Worm (Caenorhabditis elegans) whole organism, early embryonic: ENCODE results near the gene irld-19.

Source experiments
- B0310.2 ChIP-seq: sonication (generic microtip); optimal IDR thresholded peaks from 2 replicates; lab custom pipeline; 2016; ENCODE audit warnings: mild to moderate bottlenecking, missing genetic modification characterization, missing compliant biosample characterization
- aly-1 ChIP-seq: sonication (generic microtip); optimal IDR thresholded peaks from 2 replicates; lab custom pipeline; 2016; ENCODE audit warnings: missing genetic modification characterization, missing compliant biosample characterization
- ama-1 ChIP-seq: fragments of 150-350 bp; optimal IDR thresholded peaks from 2 replicates; lab custom pipeline; 2014
- ceh-36 ChIP-seq: sonication (generic microtip); optimal IDR thresholded peaks from 2 replicates; lab custom pipeline; 2016; ENCODE audit warnings: missing genetic modification characterization, inconsistent platforms, missing compliant biosample characterization
- ets-7 ChIP-seq: sonication (generic microtip); optimal IDR thresholded peaks from 2 replicates; lab custom pipeline; 2016; ENCODE audit warnings: missing genotype, missing genetic modification characterization, missing compliant biosample characterization
- flt-1 ChIP-seq: fragments of 200-800 bp; sonication (Bioruptor generic); IDR thresholded peaks from 2 replicates; pipeline ENCODE4 v1.3.6; 2022; ENCODE audit warnings: missing genetic modification characterization, missing compliant biosample characterization
- hmbx-1 ChIP-seq: sonication (generic microtip); optimal IDR thresholded peaks from 2 replicates; lab custom pipeline; 2016; ENCODE audit warnings: mild to moderate bottlenecking, missing genetic modification characterization, missing compliant biosample characterization
- hmg-4 ChIP-seq: fragments of 200-800 bp; sonication (Bioruptor generic); optimal IDR thresholded peaks from 2 replicates; lab custom pipeline; 2018; ENCODE audit warnings: mild to moderate bottlenecking, missing genetic modification characterization, missing compliant biosample characterization
- hnd-1 ChIP-seq: sonication (generic microtip); optimal IDR thresholded peaks from 2 replicates; lab custom pipeline; 2016; ENCODE audit warnings: missing genetic modification characterization, missing compliant biosample characterization
- scrt-1 ChIP-seq: fragments of 200-800 bp; sonication (Bioruptor generic); IDR thresholded peaks from 2 replicates; pipeline ENCODE4 v1.3.6; 2022; ENCODE audit warnings: missing genetic modification characterization, missing compliant biosample characterization
- sea-1 ChIP-seq: fragments of 200-800 bp; sonication (Bioruptor generic); conservative IDR thresholded peaks from 2 replicates; pipeline ENCODE4 v1.3.6; 2022; ENCODE audit warnings: missing genetic modification characterization, missing compliant biosample characterization
- tbx-11 ChIP-seq: fragments of 200-800 bp; sonication (Bioruptor generic); IDR thresholded peaks from 2 replicates; pipeline ENCODE4 v1.3.6; 2022; ENCODE audit warnings: missing genetic modification characterization, missing compliant biosample characterization
- tbx-37 ChIP-seq: fragments of 200-800 bp; sonication (Bioruptor generic); conservative IDR thresholded peaks from 2 replicates; pipeline ENCODE4 v1.3.6; 2022; ENCODE audit warnings: missing genetic modification reagents, missing genetic modification characterization, missing compliant biosample characterization

ce11 chrIII:12813193-12813592, 49.1 kb upstream of the irld-19 start, which contains the start of gene BE10.4:
- TF ChIP-seq ceh-36 (tag; lab: Kevin White, UChicago) (no peak), ama-1 (lab: Kevin White, UChicago) (no peak), hmg-4 (no peak), ets-7 (no peak), aly-1 (tag; lab: Kevin White, UChicago) (no peak), flt-1 (GFP tag; lab: Robert Waterston, UW) (no peak), scrt-1 (GFP tag; lab: Robert Waterston, UW) (no peak), sea-1 (no peak), hnd-1 (tag; lab: Kevin White, UChicago) (no peak), tbx-11 (no peak), B0310.2 (no peak), hmbx-1 (tag; lab: Kevin White, UChicago) (no peak), tbx-37 (GFP tag; lab: Robert Waterston, UW) (no peak)
